Worm (Caenorhabditis elegans): ENCODE data around the gene fbxb-111.

DNA sequence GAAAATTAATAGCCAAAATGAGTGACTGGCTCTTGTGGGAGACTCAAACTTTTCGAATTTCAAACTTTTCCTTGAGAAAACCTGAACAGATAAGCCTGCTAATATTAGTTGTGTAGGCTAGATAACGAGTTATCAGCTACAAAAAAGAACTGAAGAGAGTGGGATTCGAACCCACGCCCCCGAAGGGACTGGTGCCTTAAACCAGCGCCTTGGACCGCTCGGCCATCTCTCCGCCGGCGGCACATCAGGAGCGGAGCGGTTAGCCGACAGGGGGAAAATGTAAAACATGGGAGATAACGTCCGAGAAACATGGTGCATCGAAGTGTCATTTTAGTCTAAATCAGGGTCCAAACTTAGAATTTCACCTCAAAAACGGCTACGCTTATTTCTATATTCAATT, 39.2 kb downstream of the fbxb-111 start:
- no peak for TF ChIP-seq jun-1 (tag; optimal IDR thresholded peaks at IDR 0.05)
- no peak for TF ChIP-seq skn-1 (tag; optimal IDR thresholded peaks at IDR 0.05)
- TF ChIP-seq tbx-2 (tag; optimal IDR thresholded peaks at IDR 0.05), result no peak
- TF ChIP-seq unc-62 (GFP tag; optimal IDR thresholded peaks at IDR 0.05), result no peak
- no peak for TF ChIP-seq mdl-1 (tag; optimal IDR thresholded peaks at IDR 0.05)

All from whole organism, L3 larva.